Worm (Caenorhabditis elegans): ENCODE data around the gene oac-56.

The oac-56 gene

DNA sequence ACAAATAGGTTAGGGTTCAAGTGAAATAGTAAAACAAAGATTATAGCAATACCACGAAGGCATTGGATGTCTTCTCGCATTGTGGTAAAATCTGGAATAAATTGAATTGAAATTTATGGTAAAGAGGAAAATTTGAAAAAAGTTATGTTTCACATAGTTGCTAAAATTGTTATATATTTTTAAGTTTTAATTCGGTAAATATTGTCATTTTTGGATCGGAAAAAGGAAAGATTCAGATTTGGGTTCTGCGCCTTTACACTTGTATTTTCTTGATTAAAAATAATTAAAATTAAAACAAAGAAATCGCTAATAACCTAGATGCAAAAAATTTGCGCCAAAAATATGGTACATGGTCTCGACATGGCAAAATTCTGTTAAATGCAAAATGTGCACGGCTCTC is at the start of gene oac-56:
oac-56 (minus strand) TSS at position 101 of the 400 bp plus-strand sequence.
- no peak for TF ChIP-seq med-1 (GFP tag; optimal IDR thresholded peaks at IDR 0.05; ENCODE audit: insufficient read depth)
- TF ChIP-seq cog-1 (tag; optimal IDR thresholded peaks at IDR 0.05) = no peak
- no peak for TF ChIP-seq ztf-23 (GFP tag; IDR thresholded peaks at IDR 0.05)
- TF ChIP-seq flt-1 (GFP tag; IDR thresholded peaks at IDR 0.05) = no peak
- TF ChIP-seq tab-1 (GFP tag; IDR thresholded peaks at IDR 0.05) = no peak

DNA sequence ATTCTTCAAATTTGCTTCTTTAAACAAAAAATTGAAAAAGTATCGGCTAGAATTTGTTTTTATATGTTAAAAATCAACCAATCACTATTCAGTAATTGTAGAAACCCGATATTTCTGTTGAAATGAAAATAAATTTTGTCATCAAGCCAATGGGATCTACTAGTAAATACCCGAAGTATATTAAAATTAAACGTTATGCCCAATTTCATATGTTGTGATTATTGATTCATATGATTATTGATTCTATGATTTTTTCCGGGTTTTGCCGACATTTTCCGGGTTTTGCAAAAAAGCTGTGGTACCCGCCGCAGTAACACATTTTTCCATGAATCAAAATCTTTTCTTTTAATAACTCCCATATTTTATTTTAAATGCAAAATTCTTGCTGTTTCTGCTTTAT is 45.0 kb upstream of the oac-56 start:
- TF ChIP-seq med-1 (GFP tag; optimal IDR thresholded peaks at IDR 0.05; ENCODE audit: insufficient read depth) (no peak), tab-1 (GFP tag; IDR thresholded peaks at IDR 0.05) (no peak), flt-1 (GFP tag; IDR thresholded peaks at IDR 0.05) (no peak), cog-1 (tag; optimal IDR thresholded peaks at IDR 0.05) (no peak), ztf-29 (GFP tag; IDR thresholded peaks at IDR 0.05) (no peak), klf-2 (GFP tag; conservative IDR thresholded peaks at IDR 0.05) (no peak), ref-1 (GFP tag; conservative IDR thresholded peaks at IDR 0.05) (no peak), ztf-23 (GFP tag; IDR thresholded peaks at IDR 0.05) (no peak), T22C8.4 (GFP tag; IDR thresholded peaks at IDR 0.05) (no peak)

DNA sequence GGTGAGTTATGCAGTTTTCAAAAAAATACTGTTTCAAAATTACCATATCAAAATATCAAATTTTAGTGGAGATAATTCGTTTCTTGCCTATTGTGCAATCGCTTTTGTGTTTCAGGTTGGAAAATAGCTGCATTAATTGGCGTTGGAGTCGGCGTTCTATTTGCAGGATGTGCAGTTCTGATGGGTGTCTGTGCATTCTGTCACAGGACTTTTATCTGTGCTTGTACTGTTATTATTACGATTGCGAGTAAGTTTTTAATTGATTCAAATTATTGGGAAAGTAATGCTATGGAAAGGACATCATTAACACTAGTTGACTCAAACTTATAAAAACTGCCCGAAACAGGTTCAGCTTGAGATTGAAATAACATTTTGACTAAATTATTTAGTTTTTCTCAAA is 44.3 kb upstream of the oac-56 start:
- TF ChIP-seq klf-2 (GFP tag; conservative IDR thresholded peaks at IDR 0.05) = no peak
- no peak for TF ChIP-seq cog-1 (tag; optimal IDR thresholded peaks at IDR 0.05)
- TF ChIP-seq ref-1 (GFP tag; conservative IDR thresholded peaks at IDR 0.05) = no peak
- TF ChIP-seq ztf-29 (GFP tag; IDR thresholded peaks at IDR 0.05) = no peak
- TF ChIP-seq med-1 (GFP tag; optimal IDR thresholded peaks at IDR 0.05; ENCODE audit: insufficient read depth) = no peak
- TF ChIP-seq ztf-23 (GFP tag; IDR thresholded peaks at IDR 0.05) = no peak
- no peak for TF ChIP-seq T22C8.4 (GFP tag; IDR thresholded peaks at IDR 0.05)
- no peak for TF ChIP-seq tab-1 (GFP tag; IDR thresholded peaks at IDR 0.05)
- no peak for TF ChIP-seq flt-1 (GFP tag; IDR thresholded peaks at IDR 0.05)

DNA sequence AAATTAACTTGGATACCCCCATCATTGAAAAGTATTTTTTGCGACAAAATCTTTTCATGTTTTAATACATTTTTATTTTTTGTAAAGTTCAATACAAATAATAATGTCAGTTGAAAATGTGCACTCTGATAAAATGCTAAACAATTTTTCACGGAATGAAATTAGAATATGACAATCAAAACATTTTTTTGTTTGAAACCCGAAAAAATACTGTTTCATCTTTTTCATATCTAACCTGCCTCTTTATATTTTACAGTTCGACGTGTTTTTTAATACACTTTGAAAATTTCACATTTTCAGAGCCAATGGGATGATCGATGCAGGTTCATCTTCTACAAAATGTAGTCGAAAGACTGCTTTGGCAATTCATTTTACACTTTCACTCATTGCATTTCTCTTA is 43.3 kb upstream of the oac-56 start, which contains the start of gene clc-8:
clc-8 (plus strand) TSS at position 301 of the 400 bp plus-strand sequence.
- TF ChIP-seq cog-1 (tag; optimal IDR thresholded peaks at IDR 0.05) (no peak), ztf-29 (GFP tag; IDR thresholded peaks at IDR 0.05) (no peak), med-1 (GFP tag; optimal IDR thresholded peaks at IDR 0.05; ENCODE audit: insufficient read depth) (no peak), klf-2 (GFP tag; conservative IDR thresholded peaks at IDR 0.05) (no peak), flt-1 (GFP tag; IDR thresholded peaks at IDR 0.05) (no peak), tab-1 (GFP tag; IDR thresholded peaks at IDR 0.05) (no peak)

DNA sequence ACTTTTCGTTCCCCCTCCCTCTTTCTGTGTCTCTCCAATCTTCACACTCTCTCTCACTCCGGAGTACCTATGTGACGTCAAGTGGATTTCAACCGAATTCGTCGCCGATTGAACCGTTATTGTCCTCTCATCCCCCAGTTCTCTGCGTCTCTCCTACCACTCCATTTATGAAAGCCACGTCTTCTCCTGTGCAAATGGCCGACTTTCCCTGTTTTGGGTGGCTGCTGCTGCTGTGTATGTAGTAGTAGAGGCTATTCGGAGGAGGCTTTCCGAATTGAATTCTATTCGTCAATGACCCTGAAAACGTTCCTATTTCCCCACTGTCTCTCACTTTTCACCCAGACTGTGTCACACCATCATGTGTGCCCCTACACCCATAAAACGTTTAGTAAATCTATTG is 41.2 kb upstream of the oac-56 start:
- no peak for TF ChIP-seq tab-1 (GFP tag; IDR thresholded peaks at IDR 0.05)
- no peak for TF ChIP-seq flt-1 (GFP tag; IDR thresholded peaks at IDR 0.05)
- TF ChIP-seq klf-2 (GFP tag; conservative IDR thresholded peaks at IDR 0.05) = no peak
- TF ChIP-seq ztf-23 (GFP tag; IDR thresholded peaks at IDR 0.05) = no peak
- no peak for TF ChIP-seq ref-1 (GFP tag; conservative IDR thresholded peaks at IDR 0.05)
- TF ChIP-seq cog-1 (tag; optimal IDR thresholded peaks at IDR 0.05) = no peak
- no peak for TF ChIP-seq med-1 (GFP tag; optimal IDR thresholded peaks at IDR 0.05; ENCODE audit: insufficient read depth)
- TF ChIP-seq ztf-29 (GFP tag; IDR thresholded peaks at IDR 0.05) = no peak
- no peak for TF ChIP-seq T22C8.4 (GFP tag; IDR thresholded peaks at IDR 0.05)

DNA sequence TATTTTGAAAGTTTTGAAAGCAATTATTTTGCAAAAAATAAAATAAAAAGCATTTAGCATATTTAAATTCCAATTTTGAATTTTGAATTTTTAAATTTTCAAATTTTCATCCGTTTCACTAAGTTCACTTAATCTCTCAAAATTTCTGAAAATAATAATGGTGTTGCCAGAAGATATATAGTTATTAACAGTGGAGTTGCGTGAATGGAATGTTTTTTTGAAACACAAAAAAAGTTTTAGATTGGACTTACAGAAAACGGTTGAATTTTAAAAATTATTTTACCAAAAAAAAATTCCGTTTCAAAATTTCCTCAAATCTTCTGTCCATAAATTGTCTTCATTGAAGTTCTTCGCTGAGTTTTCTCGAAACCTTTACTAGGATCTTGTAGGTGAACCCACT is 40.7 kb upstream of the oac-56 start:
- TF ChIP-seq tab-1 (GFP tag; IDR thresholded peaks at IDR 0.05) (no peak), ztf-29 (GFP tag; IDR thresholded peaks at IDR 0.05) (no peak), ztf-23 (GFP tag; IDR thresholded peaks at IDR 0.05) (no peak), med-1 (GFP tag; optimal IDR thresholded peaks at IDR 0.05; ENCODE audit: insufficient read depth) (no peak), klf-2 (GFP tag; conservative IDR thresholded peaks at IDR 0.05) (no peak), ref-1 (GFP tag; conservative IDR thresholded peaks at IDR 0.05) (no peak), T22C8.4 (GFP tag; IDR thresholded peaks at IDR 0.05) (no peak), flt-1 (GFP tag; IDR thresholded peaks at IDR 0.05) (no peak), cog-1 (tag; optimal IDR thresholded peaks at IDR 0.05) (no peak)

DNA sequence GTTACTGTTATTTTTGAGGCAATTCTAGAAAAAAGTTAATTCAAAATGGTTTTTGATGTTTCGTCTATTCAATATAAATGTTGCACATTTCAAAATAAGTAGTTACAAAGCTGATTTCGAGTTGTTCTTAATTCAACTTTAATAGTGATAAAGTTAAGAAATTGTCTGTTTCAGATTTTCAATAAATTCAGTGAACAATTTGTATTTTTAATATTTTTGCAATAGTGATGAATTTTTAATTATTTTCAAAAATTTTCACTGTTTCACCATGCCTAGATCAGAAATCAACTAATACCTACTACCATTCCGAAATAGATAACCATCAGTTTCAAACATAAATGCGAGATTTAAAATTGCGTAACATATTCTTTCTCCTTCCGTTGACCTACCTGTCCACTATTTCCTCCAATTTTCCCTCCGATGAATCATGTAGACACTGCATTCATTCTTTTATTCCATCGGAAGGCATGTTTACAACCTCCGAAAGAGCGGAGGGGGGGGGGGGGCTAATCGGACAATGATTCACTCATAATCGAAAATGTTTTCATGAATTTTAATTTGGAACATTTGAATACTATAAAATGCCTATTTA is 39.6 kb upstream of the oac-56 start:
- TF ChIP-seq T22C8.4 (GFP tag; IDR thresholded peaks at IDR 0.05) (no peak), klf-2 (GFP tag; conservative IDR thresholded peaks at IDR 0.05) (no peak), ztf-23 (GFP tag; IDR thresholded peaks at IDR 0.05) (no peak), tab-1 (GFP tag; IDR thresholded peaks at IDR 0.05) (no peak), cog-1 (tag; optimal IDR thresholded peaks at IDR 0.05) (no peak), med-1 (GFP tag; optimal IDR thresholded peaks at IDR 0.05; ENCODE audit: insufficient read depth) (no peak)

ce11 chrIV:14389070-14389469 is 38.5 kb upstream of the oac-56 start:
- TF ChIP-seq flt-1 (GFP tag; IDR thresholded peaks at IDR 0.05) (no peak), ztf-23 (GFP tag; IDR thresholded peaks at IDR 0.05) (no peak), ztf-29 (GFP tag; IDR thresholded peaks at IDR 0.05) (no peak), cog-1 (tag; optimal IDR thresholded peaks at IDR 0.05) (no peak), ref-1 (GFP tag; conservative IDR thresholded peaks at IDR 0.05) (no peak), klf-2 (GFP tag; conservative IDR thresholded peaks at IDR 0.05) (no peak), med-1 (GFP tag; optimal IDR thresholded peaks at IDR 0.05; ENCODE audit: insufficient read depth) (no peak), T22C8.4 (GFP tag; IDR thresholded peaks at IDR 0.05) (no peak), tab-1 (GFP tag; IDR thresholded peaks at IDR 0.05) (no peak)

DNA sequence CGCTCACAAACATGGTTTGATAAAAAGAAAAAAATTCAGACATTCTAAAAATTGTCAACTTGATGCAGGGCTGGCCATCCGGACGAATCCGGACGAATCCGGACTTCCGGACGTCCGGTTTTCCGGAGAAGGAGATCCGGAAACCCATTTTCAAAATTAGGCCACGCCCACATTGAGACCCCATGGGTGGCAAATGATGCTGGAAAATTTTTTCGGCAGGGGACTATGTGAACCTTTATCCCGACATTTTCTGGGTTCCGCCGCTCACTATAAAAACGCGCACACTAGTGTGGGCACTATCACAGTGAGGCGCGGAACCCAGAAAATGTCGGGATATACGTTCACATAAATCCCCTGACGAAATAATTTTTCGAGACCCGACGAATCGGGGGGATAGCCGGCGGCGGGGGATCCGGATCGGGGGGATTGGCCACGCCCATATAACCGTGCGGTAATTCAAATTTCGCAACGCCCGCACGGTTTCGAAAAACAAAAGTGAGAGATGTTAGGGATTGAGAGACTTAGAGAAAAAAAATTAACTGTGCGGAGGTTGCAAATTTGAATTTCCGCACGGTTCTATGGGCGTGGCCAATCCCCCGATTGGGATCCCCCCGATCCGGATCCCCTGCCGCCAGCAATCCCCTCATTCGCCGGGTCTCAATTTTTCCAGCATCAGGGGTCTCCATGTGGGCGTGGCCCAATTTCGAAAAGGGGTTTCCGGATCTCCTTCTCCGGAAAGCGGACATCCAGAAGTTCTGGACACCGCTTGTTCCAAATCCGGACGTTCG is 37.4 kb upstream of the oac-56 start:
- TF ChIP-seq ztf-23 (GFP tag; IDR thresholded peaks at IDR 0.05) (no peak), T22C8.4 (GFP tag; IDR thresholded peaks at IDR 0.05) (no peak), klf-2 (GFP tag; conservative IDR thresholded peaks at IDR 0.05) (no peak), ztf-29 (GFP tag; IDR thresholded peaks at IDR 0.05) (no peak), ref-1 (GFP tag; conservative IDR thresholded peaks at IDR 0.05) (no peak), flt-1 (GFP tag; IDR thresholded peaks at IDR 0.05) (no peak), med-1 (GFP tag; optimal IDR thresholded peaks at IDR 0.05; ENCODE audit: insufficient read depth) (no peak), cog-1 (tag; optimal IDR thresholded peaks at IDR 0.05) (no peak), tab-1 (GFP tag; IDR thresholded peaks at IDR 0.05) (no peak)
